ENCODE assay signal across 1 fruit fly cellular context in genomic region chrX:13099919-13100318, dm6.
TF ChIP-seq lines count a peak whose summit lies in the region.

No protein-coding gene starts in this region.

TF ChIP-seq in whole organism, embryonic, 481 proteins besides CTCF, POLR2A, EP300 and RAD21 (continued from another document and continues in another):
- TF ChIP-seq CG1529 (GFP tag; optimal IDR thresholded peaks at IDR 0.05; lab: Kevin White, UChicago) (peak; percentile 34), Hr3 (GFP tag; optimal IDR thresholded peaks at IDR 0.05; lab: Kevin White, UChicago) (peak; percentile 67), Vsx1 (GFP tag; optimal IDR thresholded peaks at IDR 0.05; lab: Kevin White, UChicago) (peak; percentile 52), CG4424 (GFP tag; optimal IDR thresholded peaks at IDR 0.05; lab: Kevin White, UChicago) (peak; percentile 68), C15 (GFP tag; IDR thresholded peaks at IDR 0.05; lab: Robert Waterston, UW) (no peak), peb (GFP tag; IDR thresholded peaks at IDR 0.05; lab: Robert Waterston, UW) (peak; percentile 33; the same call in 1 of the 2 replicates), ac (GFP tag; optimal IDR thresholded peaks at IDR 0.05; lab: Kevin White, UChicago) (no peak), tup (GFP tag; optimal IDR thresholded peaks at IDR 0.05; lab: Kevin White, UChicago) (peak; percentile 35), CG7839 (tag; optimal IDR thresholded peaks at IDR 0.05; lab: Kevin White, UChicago) (peak; percentile 88), CG14050 (GFP tag; IDR thresholded peaks at IDR 0.05; lab: Robert Waterston, UW) (peak; percentile 85), CG7786 (GFP tag; optimal IDR thresholded peaks at IDR 0.05; lab: Kevin White, UChicago) (no peak), CG1792 (GFP tag; optimal IDR thresholded peaks at IDR 0.05; lab: Kevin White, UChicago) (no peak), hbn (GFP tag; IDR thresholded peaks at IDR 0.05; lab: Robert Waterston, UW; ENCODE audit: partially characterized antibody) (no peak), disco-r (GFP tag; optimal IDR thresholded peaks at IDR 0.05; lab: Kevin White, UChicago) (no peak), ERR (GFP tag; optimal IDR thresholded peaks at IDR 0.05; lab: Kevin White, UChicago) (no peak), CG9797 (GFP tag; optimal IDR thresholded peaks at IDR 0.05; lab: Kevin White, UChicago) (no peak), exex (tag; optimal IDR thresholded peaks at IDR 0.05; lab: Kevin White, UChicago) (peak; percentile 51), Dip3 (GFP tag; optimal IDR thresholded peaks at IDR 0.05; lab: Kevin White, UChicago) (peak; percentile 13), CG10274 (GFP tag; optimal IDR thresholded peaks at IDR 0.05; lab: Kevin White, UChicago) (peak; percentile 53), CG12155 (GFP tag; optimal IDR thresholded peaks at IDR 0.05; lab: Kevin White, UChicago) (peak; percentile 67), CG32767 (GFP tag; IDR thresholded peaks at IDR 0.05; lab: Robert Waterston, UW) (peak; percentile 79), CG1602 (GFP tag; optimal IDR thresholded peaks at IDR 0.05; lab: Kevin White, UChicago) (peak; percentile 40), Dfd (GFP tag; optimal IDR thresholded peaks at IDR 0.05; lab: Kevin White, UChicago) (no peak), emc (GFP tag; optimal IDR thresholded peaks at IDR 0.05; lab: Kevin White, UChicago) (no peak), Bgb (GFP tag; IDR thresholded peaks at IDR 0.05; lab: Robert Waterston, UW; ENCODE audit: partially characterized antibody) (no peak), Rfx (GFP tag; IDR thresholded peaks at IDR 0.05; lab: Robert Waterston, UW) (peak; percentile 96), pzg (GFP tag; optimal IDR thresholded peaks at IDR 0.05; lab: Kevin White, UChicago) (no peak), CG10959 (GFP tag; IDR thresholded peaks at IDR 0.05; lab: Robert Waterston, UW) (no peak), jumu (GFP tag; optimal IDR thresholded peaks at IDR 0.05; lab: Kevin White, UChicago) (peak; percentile 1), Sox100B (GFP tag; optimal IDR thresholded peaks at IDR 0.05; lab: Kevin White, UChicago) (peak; percentile 64), Mrtf (GFP tag; IDR thresholded peaks at IDR 0.05; lab: Robert Waterston, UW) (peak; percentile 91), Drgx (GFP tag; IDR thresholded peaks at IDR 0.05; lab: Robert Waterston, UW) (peak; percentile 72), slp2 (GFP tag; optimal IDR thresholded peaks at IDR 0.05; lab: Kevin White, UChicago) (no peak), CG12659 (GFP tag; optimal IDR thresholded peaks at IDR 0.05; lab: Kevin White, UChicago) (peak; percentile 85), E2f2 (GFP tag; IDR thresholded peaks at IDR 0.05; lab: Robert Waterston, UW) (peak; percentile 71), CrebB (tag; optimal IDR thresholded peaks at IDR 0.05; lab: Kevin White, UChicago) (peak; percentile 75), org-1 (GFP tag; optimal IDR thresholded peaks at IDR 0.05; lab: Kevin White, UChicago) (peak; percentile 67), CG4328 (GFP tag; optimal IDR thresholded peaks at IDR 0.05; lab: Kevin White, UChicago) (peak; percentile 38), gcm2 (GFP tag; optimal IDR thresholded peaks at IDR 0.05; lab: Kevin White, UChicago) (no peak), ham (GFP tag; IDR thresholded peaks at IDR 0.05; lab: Robert Waterston, UW) (peak; percentile 62; the same call in 1 of the 2 replicates), Jarid2 (GFP tag; optimal IDR thresholded peaks at IDR 0.05; lab: Kevin White, UChicago) (peak; percentile 53), CG8478 (optimal IDR thresholded peaks at IDR 0.05; lab: Kevin White, UChicago) (no peak), sob (GFP tag; IDR thresholded peaks at IDR 0.05; lab: Robert Waterston, UW) (peak; percentile 92), CG7271 (tag; optimal IDR thresholded peaks at IDR 0.05; lab: Kevin White, UChicago) (peak; percentile 40), Doc2 (GFP tag; IDR thresholded peaks at IDR 0.05; lab: Robert Waterston, UW) (no peak; the same call in 1 of the 2 replicates), insv (GFP tag; optimal IDR thresholded peaks at IDR 0.05; lab: Kevin White, UChicago) (no peak), sisA (GFP tag; IDR thresholded peaks at IDR 0.05; lab: Robert Waterston, UW) (peak; percentile 75), dm (GFP tag; optimal IDR thresholded peaks at IDR 0.05; lab: Kevin White, UChicago) (no peak), Atf-2 (GFP tag; optimal IDR thresholded peaks at IDR 0.05; lab: Kevin White, UChicago) (no peak), ci (GFP tag; IDR thresholded peaks at IDR 0.05; lab: Robert Waterston, UW) (peak; percentile 88), CG8924 (tag; optimal IDR thresholded peaks at IDR 0.05; lab: Kevin White, UChicago) (peak; percentile 84), Ets97D (GFP tag; optimal IDR thresholded peaks at IDR 0.05; lab: Kevin White, UChicago) (peak; percentile 5), Poxn (GFP tag; IDR thresholded peaks at IDR 0.05; lab: Robert Waterston, UW) (peak; percentile 58; the same call in 1 of the 2 replicates), Taf1 (GFP tag; IDR thresholded peaks at IDR 0.05; lab: Robert Waterston, UW) (peak; percentile 78), CG4854 (GFP tag; optimal IDR thresholded peaks at IDR 0.05; lab: Kevin White, UChicago) (no peak), tgo (GFP tag; IDR thresholded peaks at IDR 0.05; lab: Robert Waterston, UW) (peak; percentile 91), Hsf (GFP tag; optimal IDR thresholded peaks at IDR 0.05; lab: Kevin White, UChicago) (peak; percentile 6), danr (GFP tag; IDR thresholded peaks at IDR 0.05; lab: Robert Waterston, UW) (peak; percentile 52; the same call in 1 of the 2 replicates), CkIIα-i1 (GFP tag; IDR thresholded peaks at IDR 0.05; lab: Robert Waterston, UW) (no peak), hb (GFP tag; IDR thresholded peaks at IDR 0.05; lab: Robert Waterston, UW; ENCODE audit: partially characterized antibody) (no peak), CG15011 (GFP tag; optimal IDR thresholded peaks at IDR 0.05; lab: Kevin White, UChicago) (peak; percentile 70), Eip74EF (GFP tag; optimal IDR thresholded peaks at IDR 0.05; lab: Kevin White, UChicago) (peak in 1 of 2 experiments; percentile 42), bigmax (GFP tag; optimal IDR thresholded peaks at IDR 0.05; lab: Kevin White, UChicago) (no peak), kay (GFP tag; optimal IDR thresholded peaks at IDR 0.05; lab: Kevin White, UChicago) (peak; percentile 74), Kr (GFP tag; optimal IDR thresholded peaks at IDR 0.05; lab: Kevin White, UChicago) (no peak), Oli (tag; optimal IDR thresholded peaks at IDR 0.05; lab: Kevin White, UChicago) (peak; percentile 88), pnt (GFP tag; optimal IDR thresholded peaks at IDR 0.05; lab: Kevin White, UChicago) (no peak), yki (optimal IDR thresholded peaks at IDR 0.05; lab: Kevin White, UChicago) (no peak), CG10654 (GFP tag; optimal IDR thresholded peaks at IDR 0.05; lab: Kevin White, UChicago) (peak; percentile 60), schlank (tag; optimal IDR thresholded peaks at IDR 0.05; lab: Kevin White, UChicago) (peak; percentile 82), CG7987 (GFP tag; optimal IDR thresholded peaks at IDR 0.05; lab: Kevin White, UChicago) (peak; percentile 54), Fer3 (tag; optimal IDR thresholded peaks at IDR 0.05; lab: Kevin White, UChicago) (peak; percentile 89), tna (GFP tag; IDR thresholded peaks at IDR 0.05; lab: Robert Waterston, UW; ENCODE audit: partially characterized antibody) (no peak), CG4820 (GFP tag; optimal IDR thresholded peaks at IDR 0.05; lab: Kevin White, UChicago) (peak; percentile 24), CG32532 (GFP tag; IDR thresholded peaks at IDR 0.05; lab: Robert Waterston, UW) (peak; percentile 94), ssp (GFP tag; IDR thresholded peaks at IDR 0.05; lab: Robert Waterston, UW) (peak; percentile 70), chif (GFP tag; optimal IDR thresholded peaks at IDR 0.05; lab: Kevin White, UChicago) (no peak), CG6854 (GFP tag; optimal IDR thresholded peaks at IDR 0.05; lab: Kevin White, UChicago) (peak; percentile 63), lov (optimal IDR thresholded peaks at IDR 0.05; lab: Kevin White, UChicago) (no peak), lov (GFP tag; IDR thresholded peaks at IDR 0.05; lab: Robert Waterston, UW) (peak; percentile 64; the same call in 1 of the 3 replicates), knrl (GFP tag; IDR thresholded peaks at IDR 0.05; lab: Robert Waterston, UW; ENCODE audit: partially characterized antibody) (no peak), Pdp1 (GFP tag; optimal IDR thresholded peaks at IDR 0.05; lab: Kevin White, UChicago) (peak; percentile 20 to 70), ap (GFP tag; IDR thresholded peaks at IDR 0.05; lab: Robert Waterston, UW) (peak; percentile 85), caup (GFP tag; optimal IDR thresholded peaks at IDR 0.05; lab: Kevin White, UChicago; ENCODE audit: severe bottlenecking) (peak; percentile 84), nom (GFP tag; optimal IDR thresholded peaks at IDR 0.05; lab: Kevin White, UChicago) (no peak), Lhr (GFP tag; optimal IDR thresholded peaks at IDR 0.05; lab: Kevin White, UChicago) (peak; percentile 3), ro (GFP tag; IDR thresholded peaks at IDR 0.05; lab: Robert Waterston, UW) (peak; percentile 53), Hand (GFP tag; optimal IDR thresholded peaks at IDR 0.05; lab: Kevin White, UChicago) (peak; percentile 50), Gug (GFP tag; IDR thresholded peaks at IDR 0.05; lab: Robert Waterston, UW) (peak; percentile 84), hth (optimal IDR thresholded peaks at IDR 0.05; lab: Kevin White, UChicago) (no peak), wor (GFP tag; IDR thresholded peaks at IDR 0.05; lab: Robert Waterston, UW) (peak; percentile 62), CG2120 (GFP tag; optimal IDR thresholded peaks at IDR 0.05; lab: Kevin White, UChicago) (peak; percentile 75), lilli (GFP tag; optimal IDR thresholded peaks at IDR 0.05; lab: Kevin White, UChicago) (peak; percentile 69), sug (tag; optimal IDR thresholded peaks at IDR 0.05; lab: Kevin White, UChicago) (peak; percentile 77), NC2α (GFP tag; optimal IDR thresholded peaks at IDR 0.05; lab: Kevin White, UChicago) (no peak), jigr1 (GFP tag; IDR thresholded peaks at IDR 0.05; lab: Robert Waterston, UW) (peak; percentile 59; the same call in 2 of the 3 replicates), MTF-1 (GFP tag; optimal IDR thresholded peaks at IDR 0.05; lab: Kevin White, UChicago; ENCODE audit: borderline replicate concordance) (peak; percentile 57), CG6765 (GFP tag; optimal IDR thresholded peaks at IDR 0.05; lab: Kevin White, UChicago) (peak; percentile 76), pita (GFP tag; optimal IDR thresholded peaks at IDR 0.05; lab: Kevin White, UChicago) (no peak), Scr (GFP tag; IDR thresholded peaks at IDR 0.05; lab: Robert Waterston, UW; ENCODE audit: partially characterized antibody) (no peak), YL-1 (GFP tag; optimal IDR thresholded peaks at IDR 0.05; lab: Kevin White, UChicago) (peak; percentile 0), CG4360 (GFP tag; IDR thresholded peaks at IDR 0.05; lab: Robert Waterston, UW) (peak; percentile 48), CG18599 (GFP tag; optimal IDR thresholded peaks at IDR 0.05; lab: Kevin White, UChicago) (peak; percentile 89), D19A (tag; optimal IDR thresholded peaks at IDR 0.05; lab: Kevin White, UChicago) (peak; percentile 62), gem (tag; optimal IDR thresholded peaks at IDR 0.05; lab: Kevin White, UChicago) (peak; percentile 91), CG2889 (GFP tag; IDR thresholded peaks at IDR 0.05; lab: Robert Waterston, UW) (peak; percentile 80), CG6175 (GFP tag; IDR thresholded peaks at IDR 0.05; lab: Robert Waterston, UW) (peak; percentile 77), CG15696 (tag; optimal IDR thresholded peaks at IDR 0.05; lab: Kevin White, UChicago) (peak; percentile 30), CG4404 (GFP tag; IDR thresholded peaks at IDR 0.05; lab: Robert Waterston, UW) (peak; percentile 62), CG17385 (GFP tag; optimal IDR thresholded peaks at IDR 0.05; lab: Kevin White, UChicago) (peak; percentile 78), grau (tag; optimal IDR thresholded peaks at IDR 0.05; lab: Kevin White, UChicago) (peak; percentile 88), Max (GFP tag; optimal IDR thresholded peaks at IDR 0.05; lab: Kevin White, UChicago) (peak; percentile 10), CG17328 (GFP tag; IDR thresholded peaks at IDR 0.05; lab: Robert Waterston, UW) (peak; percentile 84), Mad (GFP tag; optimal IDR thresholded peaks at IDR 0.05; lab: Kevin White, UChicago) (no peak), Dbx (GFP tag; IDR thresholded peaks at IDR 0.05; lab: Robert Waterston, UW) (peak; percentile 86), sd (tag; optimal IDR thresholded peaks at IDR 0.05; lab: Kevin White, UChicago) (peak; percentile 71), ems (GFP tag; optimal IDR thresholded peaks at IDR 0.05; lab: Kevin White, UChicago) (no peak), bsh (GFP tag; optimal IDR thresholded peaks at IDR 0.05; lab: Kevin White, UChicago) (peak in 1 of 2 experiments; percentile 83), sens-2 (GFP tag; IDR thresholded peaks at IDR 0.05; lab: Robert Waterston, UW) (peak; percentile 74; the same call in 1 of the 2 replicates), klu (GFP tag; IDR thresholded peaks at IDR 0.05; lab: Robert Waterston, UW) (peak; percentile 79), sna (GFP tag; IDR thresholded peaks at IDR 0.05; lab: Robert Waterston, UW; ENCODE audit: partially characterized antibody) (no peak), gsb (GFP tag; IDR thresholded peaks at IDR 0.05; lab: Robert Waterston, UW) (peak; percentile 81), CG31224 (GFP tag; IDR thresholded peaks at IDR 0.05; lab: Robert Waterston, UW) (peak; percentile 84), wdn (GFP tag; IDR thresholded peaks at IDR 0.05; lab: Robert Waterston, UW) (peak; percentile 77), CG8089 (GFP tag; optimal IDR thresholded peaks at IDR 0.05; lab: Kevin White, UChicago) (no peak), Optix (GFP tag; IDR thresholded peaks at IDR 0.05; lab: Robert Waterston, UW) (peak; percentile 67), Elba2 (GFP tag; optimal IDR thresholded peaks at IDR 0.05; lab: Kevin White, UChicago) (no peak), CG13296 (GFP tag; optimal IDR thresholded peaks at IDR 0.05; lab: Kevin White, UChicago) (peak; percentile 88), sc (optimal IDR thresholded peaks at IDR 0.05; lab: Kevin White, UChicago) (no peak), sc (GFP tag; optimal IDR thresholded peaks at IDR 0.05; lab: Kevin White, UChicago) (peak; percentile 21), kni (GFP tag; optimal IDR thresholded peaks at IDR 0.05; lab: Kevin White, UChicago) (no peak), Hr51 (GFP tag; optimal IDR thresholded peaks at IDR 0.05; lab: Kevin White, UChicago) (peak in 1 of 2 experiments; percentile 85), CG17802 (tag; optimal IDR thresholded peaks at IDR 0.05; lab: Kevin White, UChicago) (no peak)
